Worm (Caenorhabditis elegans) whole organism, young adult: ENCODE results near the gene F01G10.9.
A peak's percentile ranks its signal among the peaks of the same experiment; 100 is the strongest.

Source experiments
- B0019.2 ChIP-seq: fragments of 200-800 bp; sonication (Bioruptor generic); conservative IDR thresholded peaks from 2 replicates; pipeline ENCODE4 v1.3.6; 2022; ENCODE audit warnings: missing genetic modification reagents, missing genetic modification characterization, missing compliant biosample characterization
- B0261.1 ChIP-seq: sonication (generic microtip); optimal IDR thresholded peaks from 2 replicates; lab custom pipeline; 2016; ENCODE audit warnings: mild to moderate bottlenecking, missing genetic modification characterization, moderate library complexity, missing compliant biosample characterization
- F23B12.7 ChIP-seq: sonication (generic microtip); optimal IDR thresholded peaks from 2 replicates; lab custom pipeline; 2017; ENCODE audit warnings: missing genetic modification characterization, mild to moderate bottlenecking, missing compliant biosample characterization, antibody characterized with exemption, moderate library complexity; ENCODE audit not compliant: insufficient read depth
- F33H1.4 ChIP-seq: fragments of 200-800 bp; sonication (Bioruptor generic); IDR thresholded peaks from 2 replicates; pipeline ENCODE4 v1.3.6; 2022; ENCODE audit warnings: missing genetic modification reagents, missing genetic modification characterization, missing compliant biosample characterization
- F37B4.10 ChIP-seq: fragments of 200-800 bp; sonication (Bioruptor generic); IDR thresholded peaks from 2 replicates; pipeline ENCODE4 v1.3.6; 2022; ENCODE audit warnings: missing genetic modification characterization, missing compliant biosample characterization
- F49E8.2 ChIP-seq: sonication (generic microtip); optimal IDR thresholded peaks from 3 replicates; lab custom pipeline; 2017; ENCODE audit warnings: missing genetic modification characterization, mild to moderate bottlenecking, missing compliant biosample characterization, antibody characterized with exemption, moderate library complexity; ENCODE audit not compliant: insufficient read depth
- F52B5.7 ChIP-seq: sonication (generic microtip); optimal IDR thresholded peaks from 2 replicates; lab custom pipeline; 2016; ENCODE audit warnings: mild to moderate bottlenecking, missing genetic modification characterization, missing compliant biosample characterization
- F57A8.1 ChIP-seq: fragments of 200-800 bp; sonication (Bioruptor generic); optimal IDR thresholded peaks from 2 replicates; lab custom pipeline; 2018; ENCODE audit warnings: mild to moderate bottlenecking, missing genetic modification characterization, moderate library complexity, missing compliant biosample characterization
- F57C9.4 ChIP-seq: sonication (generic microtip); optimal IDR thresholded peaks from 2 replicates; lab custom pipeline; 2017; ENCODE audit warnings: mild to moderate bottlenecking, missing genetic modification characterization, missing compliant biosample characterization
- K11D2.4 ChIP-seq: fragments of 200-800 bp; sonication (Bioruptor generic); IDR thresholded peaks from 2 replicates; pipeline ENCODE4 v1.3.6; 2022; ENCODE audit warnings: missing genetic modification reagents, missing genetic modification characterization, missing compliant biosample characterization
- K12H6.12 ChIP-seq: fragments of 200-800 bp; sonication (Bioruptor generic); optimal IDR thresholded peaks from 2 replicates; lab custom pipeline; 2018; ENCODE audit warnings: mild to moderate bottlenecking, missing genetic modification characterization, missing compliant biosample characterization
- T26A5.8 ChIP-seq: sonication (generic microtip); optimal IDR thresholded peaks from 2 replicates; lab custom pipeline; 2016; ENCODE audit warnings: missing genetic modification characterization, missing compliant biosample characterization
- Y53F4B.3 ChIP-seq: fragments of 200-800 bp; sonication (Bioruptor generic); IDR thresholded peaks from 2 replicates; pipeline ENCODE4 v1.3.6; 2022; ENCODE audit warnings: missing genetic modification reagents, missing genetic modification characterization, missing compliant biosample characterization
- Y53G8AR.9 ChIP-seq: fragments of 200-800 bp; sonication (Bioruptor generic); conservative IDR thresholded peaks from 2 replicates; pipeline ENCODE4 v1.3.6; 2022; ENCODE audit warnings: missing genetic modification reagents, missing genetic modification characterization, missing compliant biosample characterization
- Y79H2A.3 ChIP-seq: fragments of 200-800 bp; sonication (Bioruptor generic); conservative IDR thresholded peaks from 2 replicates; pipeline ENCODE4 v1.3.6; 2022; ENCODE audit warnings: missing genetic modification reagents, missing genetic modification characterization, missing compliant biosample characterization
- akir-1 ChIP-seq: fragments of 200-800 bp; sonication (Bioruptor generic); optimal IDR thresholded peaks from 2 replicates; lab custom pipeline; 2018; ENCODE audit warnings: mild to moderate bottlenecking, missing genetic modification characterization, moderate library complexity, missing compliant biosample characterization
- attf-6 ChIP-seq: fragments of 200-800 bp; sonication (Bioruptor generic); IDR thresholded peaks from 2 replicates; pipeline ENCODE4 v1.3.6; 2022; ENCODE audit warnings: missing genetic modification reagents, missing genetic modification characterization, missing compliant biosample characterization
- bed-2 ChIP-seq: fragments of 200-800 bp; sonication (Bioruptor generic); IDR thresholded peaks from 2 replicates; pipeline ENCODE4 v1.3.6; 2022; ENCODE audit warnings: missing genetic modification reagents, missing genetic modification characterization, missing compliant biosample characterization
- ccch-3 ChIP-seq: fragments of 200-800 bp; sonication (Bioruptor generic); optimal IDR thresholded peaks from 2 replicates; lab custom pipeline; 2018; ENCODE audit warnings: mild to moderate bottlenecking, missing genetic modification characterization, missing compliant biosample characterization
- ceh-91 ChIP-seq: fragments of 200-800 bp; sonication (Bioruptor generic); IDR thresholded peaks from 2 replicates; pipeline ENCODE4 v1.3.6; 2022; ENCODE audit warnings: missing genetic modification reagents, missing genetic modification characterization, missing compliant biosample characterization
- dox-1 ChIP-seq: fragments of 200-800 bp; sonication (Bioruptor generic); IDR thresholded peaks from 2 replicates; pipeline ENCODE4 v1.3.6; 2022; ENCODE audit warnings: missing genetic modification reagents, missing genetic modification characterization, missing compliant biosample characterization
- dpff-1 ChIP-seq: sonication (generic microtip); optimal IDR thresholded peaks from 2 replicates; lab custom pipeline; 2017; ENCODE audit warnings: mild to moderate bottlenecking, missing genetic modification characterization, missing compliant biosample characterization
- efl-1 ChIP-seq: fragments of 150-350 bp; optimal IDR thresholded peaks from 2 replicates; lab custom pipeline; 2014; ENCODE audit warnings: missing biosample characterization, missing genetic modification reagents, missing genetic modification characterization
- hlh-12 ChIP-seq: sonication (generic microtip); optimal IDR thresholded peaks from 2 replicates; lab custom pipeline; 2016; ENCODE audit warnings: missing genetic modification characterization, missing compliant biosample characterization
- hlh-26 ChIP-seq: fragments of 200-800 bp; sonication (Bioruptor generic); conservative IDR thresholded peaks from 2 replicates; pipeline ENCODE4 v1.3.6; 2022; ENCODE audit warnings: missing genetic modification reagents, missing genetic modification characterization, missing compliant biosample characterization
- hrde-1 ChIP-seq: sonication (generic microtip); optimal IDR thresholded peaks from 2 replicates; lab custom pipeline; 2016; ENCODE audit warnings: missing genetic modification characterization, mild to moderate bottlenecking, missing compliant biosample characterization, moderate library complexity, missing genotype, missing genetic modification reagents, borderline replicate concordance
- hsf-1 ChIP-seq: fragments of 200-800 bp; sonication (Bioruptor generic); IDR thresholded peaks from 2 replicates; pipeline ENCODE4 v1.3.6; 2022; ENCODE audit warnings: missing genetic modification reagents, missing genetic modification characterization, missing compliant biosample characterization
- lin-26 ChIP-seq: fragments of 200-800 bp; sonication (Bioruptor generic); IDR thresholded peaks from 2 replicates; pipeline ENCODE4 v1.3.6; 2022; ENCODE audit warnings: missing genetic modification reagents, missing genetic modification characterization, missing compliant biosample characterization
- lin-54 ChIP-seq: fragments of 200-800 bp; sonication (Bioruptor generic); optimal IDR thresholded peaks from 2 replicates; lab custom pipeline; 2018; ENCODE audit warnings: mild to moderate bottlenecking, missing genetic modification characterization, missing compliant biosample characterization
- lir-1 ChIP-seq: fragments of 200-800 bp; sonication (Bioruptor generic); conservative IDR thresholded peaks from 2 replicates; pipeline ENCODE4 v1.3.6; 2022; ENCODE audit warnings: missing genetic modification reagents, missing genetic modification characterization, missing compliant biosample characterization
- lsy-27 ChIP-seq: sonication (generic microtip); optimal IDR thresholded peaks from 2 replicates; lab custom pipeline; 2017; ENCODE audit warnings: missing genetic modification characterization, mild to moderate bottlenecking, missing compliant biosample characterization, antibody characterized with exemption, missing genotype, borderline replicate concordance; ENCODE audit not compliant: insufficient read depth
- madf-6 ChIP-seq: fragments of 200-800 bp; sonication (Bioruptor generic); IDR thresholded peaks from 2 replicates; pipeline ENCODE4 v1.3.6; 2022; ENCODE audit warnings: missing genetic modification reagents, missing genetic modification characterization, missing compliant biosample characterization
- madf-8 ChIP-seq: fragments of 200-800 bp; sonication (Bioruptor generic); conservative IDR thresholded peaks from 2 replicates; pipeline ENCODE4 v1.3.6; 2022; ENCODE audit warnings: missing genetic modification reagents, missing genetic modification characterization, missing compliant biosample characterization
- mel-28 ChIP-seq: sonication (generic microtip); optimal IDR thresholded peaks from 2 replicates; lab custom pipeline; 2016; ENCODE audit warnings: borderline replicate concordance, mild to moderate bottlenecking, missing genetic modification characterization, missing compliant biosample characterization
- nhr-179 ChIP-seq: sonication (generic microtip); optimal IDR thresholded peaks from 2 replicates; lab custom pipeline; 2016; ENCODE audit warnings: mild to moderate bottlenecking, missing genetic modification characterization, missing compliant biosample characterization
- nhr-90 ChIP-seq: sonication (generic microtip); optimal IDR thresholded peaks from 2 replicates; lab custom pipeline; 2016; ENCODE audit warnings: missing genotype, mild to moderate bottlenecking, missing genetic modification characterization, missing compliant biosample characterization
- pbrm-1 ChIP-seq: fragments of 200-800 bp; sonication (Bioruptor generic); IDR thresholded peaks from 2 replicates; pipeline ENCODE4 v1.3.6; 2022; ENCODE audit warnings: missing genetic modification reagents, missing genetic modification characterization, missing compliant biosample characterization
- pha-4 ChIP-seq: fragments of 150-350 bp; sonication (generic microtip); optimal IDR thresholded peaks from 2 replicates; lab custom pipeline; 2014; ENCODE audit warnings: missing biosample characterization, missing genetic modification reagents, missing genetic modification characterization
- rcor-1 ChIP-seq: fragments of 200-800 bp; sonication (Bioruptor generic); IDR thresholded peaks from 2 replicates; pipeline ENCODE4 v1.3.6; 2022; ENCODE audit warnings: missing genetic modification reagents, missing genetic modification characterization, missing compliant biosample characterization
- rpc-1 ChIP-seq, 2 experiments: fragments of 150-350 bp in 1 of 2; sonication (generic microtip) in 1 of 2; optimal IDR thresholded peaks; 2 replicates each; lab custom pipeline; 2014 to 2018; ENCODE audit warnings: missing biosample characterization in 1 of 2, missing genetic modification characterization in 1 of 2, missing genetic modification reagents in 1 of 2, missing genotype in 1 of 2
- sdz-38 ChIP-seq: sonication (generic microtip); optimal IDR thresholded peaks from 2 replicates; lab custom pipeline; 2016; ENCODE audit warnings: missing genotype, missing genetic modification characterization, missing compliant biosample characterization
- snpc-1.3 ChIP-seq: sonication (generic microtip); optimal IDR thresholded peaks from 2 replicates; lab custom pipeline; 2017; ENCODE audit warnings: missing genetic modification characterization, mild to moderate bottlenecking, missing compliant biosample characterization, antibody characterized with exemption, moderate library complexity, missing genotype, missing genetic modification reagents; ENCODE audit not compliant: insufficient read depth
- somi-1 ChIP-seq: fragments of 200-800 bp; sonication (Bioruptor generic); optimal IDR thresholded peaks from 2 replicates; lab custom pipeline; 2018; ENCODE audit warnings: mild to moderate bottlenecking, missing genetic modification characterization, missing compliant biosample characterization
- sptf-2 ChIP-seq: fragments of 200-800 bp; sonication (Bioruptor generic); optimal IDR thresholded peaks from 2 replicates; lab custom pipeline; 2018; ENCODE audit warnings: mild to moderate bottlenecking, missing genetic modification characterization, missing compliant biosample characterization
- tbp1 ChIP-seq: fragments of 200-800 bp; sonication (Bioruptor generic); optimal IDR thresholded peaks from 2 replicates; lab custom pipeline; 2018; ENCODE audit warnings: mild to moderate bottlenecking, missing genetic modification characterization, missing compliant biosample characterization
- xnd-1 ChIP-seq: sonication (generic microtip); optimal IDR thresholded peaks from 2 replicates; lab custom pipeline; 2016; ENCODE audit warnings: missing genotype, missing genetic modification reagents, missing genetic modification characterization, missing compliant biosample characterization
- ztf-22 ChIP-seq: fragments of 200-800 bp; sonication (Bioruptor generic); optimal IDR thresholded peaks from 2 replicates; lab custom pipeline; 2018; ENCODE audit warnings: mild to moderate bottlenecking, missing genetic modification characterization, moderate library complexity, missing compliant biosample characterization

Gene F01G10.9

DNA sequence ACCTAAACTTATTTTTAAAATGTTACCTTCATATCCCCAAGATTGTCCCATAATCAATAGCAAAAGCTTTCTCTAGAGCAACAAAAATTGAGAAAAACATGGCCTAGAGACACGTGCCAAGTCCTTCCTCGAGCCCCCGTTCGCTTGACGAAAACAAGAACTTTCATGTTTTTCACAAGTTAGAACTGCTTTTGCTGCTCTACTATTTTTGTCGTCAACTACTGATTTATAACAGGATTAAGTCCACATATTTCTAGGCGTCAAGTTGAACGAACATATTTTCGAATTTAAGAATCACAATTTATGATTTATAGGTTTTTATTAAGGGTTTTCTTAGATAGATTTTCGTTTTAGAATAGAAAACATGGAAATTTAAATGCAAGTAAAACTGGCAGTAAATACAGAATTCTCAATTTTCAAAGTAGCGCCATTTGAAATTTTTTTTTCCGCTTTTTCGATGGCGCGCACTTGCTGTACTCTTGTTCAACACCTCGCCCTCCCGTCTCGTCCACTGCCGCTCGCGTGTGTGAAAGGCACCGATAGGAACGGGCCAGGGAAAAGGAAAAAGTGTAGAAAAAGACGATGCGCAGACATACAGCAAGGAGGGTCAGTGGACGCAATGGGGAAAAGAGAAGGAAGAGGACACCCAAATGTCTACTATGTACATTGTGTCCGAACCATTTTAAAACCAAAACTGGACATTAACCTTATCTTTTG lies 24.9 kb upstream of the F01G10.9 start, which contains the start of gene rad-51 (continued):
- TF ChIP-seq hlh-12, result no peak
- TF ChIP-seq lin-54, result peak; percentile 76
- no peak for TF ChIP-seq dpff-1 (tag; lab: Kevin White, UChicago)
- no peak for TF ChIP-seq K12H6.12
- TF ChIP-seq somi-1, result no peak
- no peak for TF ChIP-seq F57A8.1
- no peak for TF ChIP-seq F37B4.10
- TF ChIP-seq madf-6 (GFP tag; lab: Robert Waterston, UW), result peak; percentile 43
- TF ChIP-seq attf-6 (GFP tag; lab: Robert Waterston, UW), result no peak
- TF ChIP-seq sdz-38 (tag; lab: Kevin White, UChicago), result no peak
- no peak for TF ChIP-seq F52B5.7 (tag; lab: Kevin White, UChicago)
- TF ChIP-seq Y53F4B.3 (GFP tag; lab: Robert Waterston, UW), result no peak
- TF ChIP-seq lir-1 (GFP tag; lab: Robert Waterston, UW), result no peak
- TF ChIP-seq Y79H2A.3 (GFP tag; lab: Robert Waterston, UW), result no peak
- no peak for TF ChIP-seq nhr-90
- TF ChIP-seq hlh-26 (GFP tag; lab: Robert Waterston, UW), result no peak
- TF ChIP-seq mel-28 (tag; lab: Kevin White, UChicago), result no peak
- TF ChIP-seq hrde-1 (tag; lab: Kevin White, UChicago), result no peak
- TF ChIP-seq F49E8.2 (tag; lab: Kevin White, UChicago), result no peak
- no peak for TF ChIP-seq madf-8
- TF ChIP-seq B0261.1 (tag; lab: Kevin White, UChicago), result no peak
- no peak for TF ChIP-seq T26A5.8 (tag; lab: Kevin White, UChicago)
- peak; percentile 61 for TF ChIP-seq efl-1 (GFP tag; lab: Kevin White, UChicago)
- TF ChIP-seq hsf-1, result no peak
- no peak for TF ChIP-seq ceh-91
- no peak for TF ChIP-seq tbp1 (GFP tag; lab: Kevin White, UChicago)
- TF ChIP-seq ztf-22 (GFP tag; lab: Kevin White, UChicago), result no peak
- TF ChIP-seq dox-1, result peak; percentile 71
- no peak for TF ChIP-seq F33H1.4
- TF ChIP-seq B0019.2, result no peak
- TF ChIP-seq F57C9.4, result no peak
- TF ChIP-seq bed-2 (GFP tag; lab: Robert Waterston, UW), result no peak
- TF ChIP-seq snpc-1.3, result no peak
- no peak for TF ChIP-seq xnd-1 (tag; lab: Kevin White, UChicago)
- no peak for TF ChIP-seq pbrm-1 (GFP tag; lab: Robert Waterston, UW)
- TF ChIP-seq Y53G8AR.9 (GFP tag; lab: Robert Waterston, UW), result no peak
- no peak for TF ChIP-seq akir-1
- no peak for TF ChIP-seq rpc-1 (optimal IDR thresholded peaks at IDR 0.05; lab: Kevin White, UChicago)
- TF ChIP-seq rpc-1 (tag; optimal IDR thresholded peaks at IDR 0.05; lab: Kevin White, UChicago), result no peak
- no peak for TF ChIP-seq rcor-1
- TF ChIP-seq pha-4 (tag; lab: Kevin White, UChicago), result no peak
- no peak for TF ChIP-seq K11D2.4 (GFP tag; lab: Robert Waterston, UW)
- no peak for TF ChIP-seq sptf-2 (GFP tag; lab: Kevin White, UChicago)
- TF ChIP-seq ccch-3 (GFP tag; lab: Kevin White, UChicago), result no peak
- TF ChIP-seq F23B12.7 (tag; lab: Kevin White, UChicago), result peak; percentile 13
- no peak for TF ChIP-seq nhr-179 (tag; lab: Kevin White, UChicago)
- TF ChIP-seq lsy-27 (tag; lab: Kevin White, UChicago), result no peak
- TF ChIP-seq lin-26, result no peak
